Worm (Caenorhabditis elegans): ENCODE measurements around the gene R10E4.1.
A peak's percentile ranks its signal among the peaks of the same experiment; 100 is the strongest.

Gene R10E4.1

DNA sequence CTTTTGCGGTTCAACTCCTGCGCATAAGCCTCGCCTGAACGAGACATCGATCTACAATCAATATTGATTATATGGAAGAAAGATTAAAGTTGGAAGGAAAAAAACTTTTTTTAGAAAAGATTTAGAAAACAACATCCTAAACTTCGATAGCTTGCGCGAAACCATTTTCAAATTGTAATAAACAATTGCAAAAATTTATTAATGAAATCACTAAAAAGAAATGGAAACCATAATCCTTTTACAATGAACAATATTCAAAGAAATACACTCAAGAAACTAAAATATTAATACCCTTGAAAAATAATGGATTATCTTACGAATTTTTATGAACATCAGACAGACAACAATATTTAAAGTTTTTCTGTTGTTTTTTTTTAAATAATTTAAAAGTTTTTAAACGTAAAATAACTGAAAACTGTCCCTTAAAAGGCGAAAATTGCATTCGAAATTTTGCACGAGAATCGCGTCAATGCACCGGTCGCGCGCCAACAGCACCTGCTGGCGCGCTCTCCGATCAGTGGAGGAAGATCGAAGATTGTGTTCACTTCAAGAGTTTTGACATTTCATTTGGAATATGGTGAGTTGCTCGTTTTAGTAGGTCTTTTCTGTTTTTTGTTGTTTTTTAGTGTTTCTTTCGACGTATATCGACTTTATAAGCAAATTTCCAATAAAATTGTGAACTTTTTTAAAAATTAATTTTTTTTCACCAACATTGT lies at the start of gene R10E4.1, which contains the start of gene sftb-1:
Gene R10E4.1, plus strand, starts transcription at position 524 of the 716 bp plus-strand sequence.
Gene sftb-1, minus strand, starts transcription at position 51 of the 716 bp plus-strand sequence.
- TF ChIP-seq rnt-1 (tag; optimal IDR thresholded peaks at IDR 0.05), result no peak
- TF ChIP-seq nfya-1 (tag; optimal IDR thresholded peaks at IDR 0.05), result peak; percentile 55
- peak; percentile 4 for TF ChIP-seq elt-2 (tag; optimal IDR thresholded peaks at IDR 0.05)
- peak; percentile 31 for TF ChIP-seq tbx-2 (tag; optimal IDR thresholded peaks at IDR 0.05)
- peak; percentile 37 for TF ChIP-seq ceh-14 (tag; optimal IDR thresholded peaks at IDR 0.05)
- peak; percentile 4 for TF ChIP-seq ceh-31 (tag; optimal IDR thresholded peaks at IDR 0.05)

DNA sequence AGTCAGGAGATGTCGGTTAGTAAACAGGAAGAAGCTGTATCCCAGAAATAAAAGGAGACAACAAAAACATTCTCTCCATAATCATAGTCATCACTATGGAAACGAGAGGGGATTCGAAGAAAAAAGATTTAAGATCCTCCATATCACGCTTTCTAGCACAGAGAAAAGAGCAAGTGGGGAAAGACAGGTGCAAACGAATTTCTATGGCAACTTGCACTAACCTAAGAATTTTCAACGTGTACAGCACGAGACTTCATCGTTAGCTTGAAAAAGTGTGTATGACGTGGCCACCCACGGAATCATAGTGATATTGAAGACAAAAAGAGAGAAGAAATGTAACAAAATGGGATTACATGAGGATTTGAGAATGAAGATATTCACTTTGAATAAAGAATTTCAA lies 48.7 kb upstream of the R10E4.1 start:
- TF ChIP-seq nhr-11 (tag; optimal IDR thresholded peaks at IDR 0.05) (no peak), odd-2 (tag; optimal IDR thresholded peaks at IDR 0.05) (no peak), ceh-6 (GFP tag; optimal IDR thresholded peaks at IDR 0.05) (no peak), hlh-15 (tag; optimal IDR thresholded peaks at IDR 0.05) (no peak), C38D4.7 (GFP tag; optimal IDR thresholded peaks at IDR 0.05) (no peak), zip-5 (tag; optimal IDR thresholded peaks at IDR 0.05) (no peak), ceh-24 (tag; optimal IDR thresholded peaks at IDR 0.05) (no peak), npax-4 (tag; optimal IDR thresholded peaks at IDR 0.05) (no peak), mec-3 (tag; optimal IDR thresholded peaks at IDR 0.05; ENCODE audit: borderline replicate concordance) (no peak), hlh-8 (tag; optimal IDR thresholded peaks at IDR 0.05) (no peak), F13H6.1 (tag; optimal IDR thresholded peaks at IDR 0.05) (no peak), elt-4 (tag; optimal IDR thresholded peaks at IDR 0.05) (no peak), ref-2 (tag; optimal IDR thresholded peaks at IDR 0.05) (no peak)

DNA sequence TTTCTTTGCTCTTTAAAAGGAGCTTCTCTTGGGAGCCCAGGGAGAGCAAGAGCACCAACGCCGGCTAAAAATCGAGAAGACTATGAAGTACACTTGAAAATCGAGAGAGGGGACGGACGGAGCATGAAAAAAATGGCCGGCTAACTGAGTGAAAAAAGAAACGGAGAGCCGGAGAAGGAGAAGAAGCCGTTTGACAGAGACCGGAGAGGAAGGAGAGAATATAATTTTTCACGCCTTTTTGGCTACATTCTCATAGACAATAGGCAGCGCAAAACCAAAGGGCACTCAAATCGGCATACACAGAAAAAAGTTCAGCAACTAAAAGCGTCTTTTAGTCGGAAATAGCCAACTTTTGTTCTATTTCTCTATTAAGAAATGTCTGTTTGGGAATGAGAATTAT lies 48.0 kb upstream of the R10E4.1 start:
- TF ChIP-seq pat-9 (tag; optimal IDR thresholded peaks at IDR 0.05) (no peak), elt-4 (tag; optimal IDR thresholded peaks at IDR 0.05) (no peak), pqm-1 (tag; optimal IDR thresholded peaks at IDR 0.05) (no peak), pha-4 (tag; optimal IDR thresholded peaks at IDR 0.05) (no peak), mec-3 (tag; optimal IDR thresholded peaks at IDR 0.05; ENCODE audit: borderline replicate concordance) (no peak), nhr-11 (tag; optimal IDR thresholded peaks at IDR 0.05) (no peak), lin-11 (tag; optimal IDR thresholded peaks at IDR 0.05) (no peak), ceh-34 (tag; optimal IDR thresholded peaks at IDR 0.05) (no peak), odd-2 (tag; optimal IDR thresholded peaks at IDR 0.05) (no peak), hlh-15 (tag; optimal IDR thresholded peaks at IDR 0.05) (no peak), pag-3 (tag; optimal IDR thresholded peaks at IDR 0.05; ENCODE audit: borderline replicate concordance) (no peak), unc-55 (GFP tag; optimal IDR thresholded peaks at IDR 0.05) (no peak), fkh-6 (tag; optimal IDR thresholded peaks at IDR 0.05) (no peak), pha-2 (tag; optimal IDR thresholded peaks at IDR 0.05) (no peak)

DNA sequence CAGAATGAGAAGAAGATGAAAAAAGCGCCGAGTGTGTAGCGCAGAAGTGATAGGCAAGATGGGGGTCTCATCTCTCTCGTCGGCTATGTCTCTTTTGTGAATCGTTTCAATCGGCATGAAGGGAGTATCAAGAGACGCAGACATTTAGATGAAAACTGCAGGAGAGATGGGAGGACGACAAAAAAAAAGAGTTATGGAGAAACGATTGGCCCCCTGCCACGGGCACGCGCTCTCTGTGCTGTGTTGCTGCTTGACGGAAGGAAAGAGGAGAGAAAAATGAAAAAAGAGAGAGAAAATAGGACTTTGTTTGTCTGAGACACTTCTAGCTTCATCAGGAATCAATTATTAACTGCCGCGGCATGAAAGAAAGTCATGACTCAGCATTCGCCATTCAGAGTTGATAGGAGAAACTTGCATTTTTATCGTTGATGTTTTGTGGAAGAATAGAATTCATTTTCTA lies 45.8 kb upstream of the R10E4.1 start:
- TF ChIP-seq unc-42 (tag; optimal IDR thresholded peaks at IDR 0.05) (peak; percentile 84), unc-3 (GFP tag; conservative IDR thresholded peaks at IDR 0.05) (no peak), unc-3 (tag; optimal IDR thresholded peaks at IDR 0.05) (peak; percentile 57), che-1 (tag; optimal IDR thresholded peaks at IDR 0.05) (no peak), rnt-1 (tag; optimal IDR thresholded peaks at IDR 0.05) (peak; percentile 66), T23F11.4 (GFP tag; optimal IDR thresholded peaks at IDR 0.05) (no peak), ceh-31 (tag; optimal IDR thresholded peaks at IDR 0.05) (peak; percentile 87), K02D7.2 (tag; optimal IDR thresholded peaks at IDR 0.05) (no peak), eyg-1 (tag; optimal IDR thresholded peaks at IDR 0.05) (no peak), F13H6.1 (tag; optimal IDR thresholded peaks at IDR 0.05) (peak; percentile 33), K09A11.1 (tag; optimal IDR thresholded peaks at IDR 0.05; ENCODE audit: insufficient read depth) (peak; percentile 42), odd-2 (tag; optimal IDR thresholded peaks at IDR 0.05) (no peak), elt-4 (tag; optimal IDR thresholded peaks at IDR 0.05) (no peak), C38D4.7 (GFP tag; optimal IDR thresholded peaks at IDR 0.05) (no peak), hlh-15 (tag; optimal IDR thresholded peaks at IDR 0.05) (no peak), ceh-24 (tag; optimal IDR thresholded peaks at IDR 0.05) (no peak), pros-1 (tag; optimal IDR thresholded peaks at IDR 0.05) (peak; percentile 84), hlh-8 (tag; optimal IDR thresholded peaks at IDR 0.05) (peak; percentile 36), nhr-11 (tag; optimal IDR thresholded peaks at IDR 0.05) (no peak), dve-1 (tag; optimal IDR thresholded peaks at IDR 0.05) (peak; percentile 29), ceh-19 (GFP tag; optimal IDR thresholded peaks at IDR 0.05) (peak; percentile 35), ceh-18 (tag; optimal IDR thresholded peaks at IDR 0.05) (peak; percentile 98), ttx-3 (tag; optimal IDR thresholded peaks at IDR 0.05) (no peak), ztf-16 (tag; optimal IDR thresholded peaks at IDR 0.05) (no peak), unc-55 (GFP tag; optimal IDR thresholded peaks at IDR 0.05) (peak; percentile 86), unc-86 (tag; optimal IDR thresholded peaks at IDR 0.05) (no peak), lin-11 (tag; optimal IDR thresholded peaks at IDR 0.05) (no peak), pha-2 (tag; optimal IDR thresholded peaks at IDR 0.05) (no peak), sox-2 (GFP tag; IDR thresholded peaks at IDR 0.05) (no peak)

Data from whole organism, late embryonic.